Worm (Caenorhabditis elegans) whole organism, L2 larva: Measurements from ENCODE around the gene npp-21.

Source experiments
- lin-13 ChIP-seq: fragments of 150-350 bp; optimal IDR thresholded peaks from 2 replicates; lab custom pipeline; 2014; ENCODE audit warnings: missing biosample characterization, missing genetic modification reagents, missing genetic modification characterization
- mdl-1 ChIP-seq, 2 experiments: fragments of 150-350 bp in 1 of 2; sonication (generic microtip) in 1 of 2; optimal IDR thresholded peaks; 2 replicates each; lab custom pipeline; 2017; ENCODE audit warnings: missing biosample characterization in 2 of 2, missing genetic modification characterization in 2 of 2
- nhr-77 ChIP-seq: fragments of 150-350 bp; optimal IDR thresholded peaks from 2 replicates; lab custom pipeline; 2014; ENCODE audit warnings: missing biosample characterization, missing genetic modification characterization
- snpc-4 ChIP-seq: fragments of 150-350 bp; optimal IDR thresholded peaks from 2 replicates; lab custom pipeline; 2014; ENCODE audit warnings: missing biosample characterization, missing genetic modification characterization

DNA sequence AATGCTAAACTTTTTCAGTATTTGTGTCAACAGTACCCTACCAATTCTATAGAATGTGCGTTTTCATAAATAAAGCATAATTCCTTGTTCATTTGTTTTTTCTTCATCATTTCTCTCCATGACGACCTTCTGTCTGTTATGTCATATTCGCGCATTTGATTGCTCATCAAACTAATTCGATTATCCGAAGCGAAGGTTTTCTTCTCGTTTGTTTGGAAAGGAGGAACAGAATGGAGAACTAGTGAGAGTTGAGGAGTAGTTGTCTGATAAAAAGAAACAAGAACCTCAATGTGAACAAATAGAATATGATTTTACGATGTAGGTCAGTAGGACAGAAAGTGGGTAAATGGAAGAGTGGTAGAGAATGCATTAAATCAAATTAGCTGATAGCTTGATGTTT, 36.8 kb upstream of the npp-21 start:
- no peak for TF ChIP-seq nhr-77 (tag; lab: Kevin White, UChicago)
- no peak for TF ChIP-seq lin-13
- no peak for TF ChIP-seq mdl-1 (tag; optimal IDR thresholded peaks at IDR 0.05; lab: Kevin White, UChicago)
- TF ChIP-seq snpc-4 (tag; lab: Kevin White, UChicago), result no peak
